Fruit fly (Drosophila melanogaster) whole organism, embryonic: Measurements from ENCODE around the gene CG14787.

Experiments used
- CG10147 ChIP-seq: fragments of 200-800 bp; sonication (Bioruptor generic); optimal IDR thresholded peaks from 2 replicates; lab custom pipeline; 2019; ENCODE audit warnings: missing biosample characterization, mild to moderate bottlenecking, missing genetic modification characterization, moderate library complexity
- CG10543 ChIP-seq: fragments of 200-800 bp; sonication (Bioruptor generic); optimal IDR thresholded peaks from 3 replicates; lab custom pipeline; 2017; ENCODE audit warnings: missing biosample characterization, mild to moderate bottlenecking, missing genetic modification characterization, moderate library complexity
- CG11456 ChIP-seq: fragments of 200-800 bp; sonication (Bioruptor generic); IDR thresholded peaks from 3 replicates; pipeline ENCODE4 v1.3.6; 2022; ENCODE audit warnings: missing biosample characterization, missing genetic modification characterization
- CG12942 ChIP-seq: fragments of 200-800 bp; sonication (Bioruptor generic); optimal IDR thresholded peaks from 3 replicates; lab custom pipeline; 2016; ENCODE audit warnings: missing biosample characterization, missing genetic modification characterization
- CG14014 ChIP-seq: fragments of 200-800 bp; sonication (Bioruptor generic); IDR thresholded peaks from 2 replicates; pipeline ENCODE4 v1.3.6; 2022; ENCODE audit warnings: missing biosample characterization, missing genetic modification characterization
- CG14710 ChIP-seq: fragments of 200-800 bp; sonication (Bioruptor generic); optimal IDR thresholded peaks from 3 replicates; lab custom pipeline; 2019; ENCODE audit warnings: missing biosample characterization, mild to moderate bottlenecking, missing genetic modification characterization, moderate library complexity
- CG1529 ChIP-seq: fragments of 200-800 bp; sonication (Bioruptor generic); optimal IDR thresholded peaks from 3 replicates; lab custom pipeline; 2018; ENCODE audit warnings: missing biosample characterization, missing genetic modification characterization
- CG1603 ChIP-seq: fragments of 200-800 bp; sonication (Bioruptor generic); optimal IDR thresholded peaks from 2 replicates; lab custom pipeline; 2019; ENCODE audit warnings: missing biosample characterization, mild to moderate bottlenecking, missing genetic modification characterization, moderate library complexity
- CG16813 ChIP-seq: fragments of 200-800 bp; sonication (Bioruptor generic); IDR thresholded peaks from 3 replicates; pipeline ENCODE4 v1.3.6; 2022; ENCODE audit warnings: missing biosample characterization, missing genetic modification characterization; ENCODE audit not compliant: partially characterized antibody
- CG17186 ChIP-seq: fragments of 200-800 bp; sonication (Bioruptor generic); optimal IDR thresholded peaks from 3 replicates; lab custom pipeline; 2017; ENCODE audit warnings: missing biosample characterization, missing genetic modification reagents, missing genetic modification characterization
- CG1792 ChIP-seq: fragments of 200-800 bp; sonication (Bioruptor generic); optimal IDR thresholded peaks from 2 replicates; lab custom pipeline; 2016; ENCODE audit warnings: missing biosample characterization, missing genetic modification characterization
- CG42726 ChIP-seq: fragments of 200-800 bp; sonication (Bioruptor generic); IDR thresholded peaks from 2 replicates; pipeline ENCODE4 v1.3.6; 2022; ENCODE audit warnings: missing biosample characterization, missing genetic modification characterization; ENCODE audit not compliant: partially characterized antibody
- CG6175 ChIP-seq: fragments of 200-800 bp; sonication (Bioruptor generic); IDR thresholded peaks from 3 replicates; pipeline ENCODE4 v1.3.6; 2022; ENCODE audit warnings: missing biosample characterization, missing genetic modification characterization
- CG6272 ChIP-seq: fragments of 200-800 bp; sonication (Bioruptor generic); IDR thresholded peaks from 2 replicates; pipeline ENCODE4 v1.3.6; 2022; ENCODE audit warnings: missing biosample characterization, missing genetic modification characterization
- CG6813 ChIP-seq: fragments of 200-800 bp; sonication (Bioruptor generic); optimal IDR thresholded peaks from 2 replicates; lab custom pipeline; 2017; ENCODE audit warnings: missing biosample characterization, missing genetic modification characterization, mild to moderate bottlenecking, moderate library complexity, missing genetic modification reagents
- CG8290 ChIP-seq, 3 experiments: fragments of 200-800 bp; sonication (Bioruptor generic); optimal IDR thresholded peaks; 2 replicates each; lab custom pipeline; 2016 to 2019; ENCODE audit warnings: missing biosample characterization in 3 of 3, missing genetic modification characterization in 3 of 3, mild to moderate bottlenecking in 2 of 3, moderate library complexity in 1 of 3
- CG9609 ChIP-seq: fragments of 200-800 bp; sonication (Bioruptor generic); optimal IDR thresholded peaks from 3 replicates; lab custom pipeline; 2016; ENCODE audit warnings: missing biosample characterization, missing genetic modification characterization
- CTCF ChIP-seq: fragments of 200-800 bp; sonication (Bioruptor generic); optimal IDR thresholded peaks from 2 replicates; lab custom pipeline; 2017; ENCODE audit warnings: missing biosample characterization, mild to moderate bottlenecking, missing genetic modification characterization, moderate library complexity
- D19B ChIP-seq: fragments of 200-800 bp; sonication (Bioruptor generic); optimal IDR thresholded peaks from 2 replicates; lab custom pipeline; 2017; ENCODE audit warnings: missing biosample characterization, mild to moderate bottlenecking, missing genetic modification characterization
- Eip74EF ChIP-seq, 2 experiments: fragments of 200-800 bp in 1 of 2; fragments of >200 bp in 1 of 2; sonication (Bioruptor generic) in 1 of 2; optimal IDR thresholded peaks; 2 replicates each; lab custom pipeline; 2017 to 2019; ENCODE audit warnings: missing biosample characterization in 2 of 2, missing genetic modification characterization in 2 of 2, mild to moderate bottlenecking in 1 of 2, moderate library complexity in 1 of 2
- Gug ChIP-seq: fragments of 200-800 bp; sonication (Bioruptor generic); IDR thresholded peaks from 4 replicates; pipeline ENCODE4 v1.3.6; 2022; ENCODE audit warnings: missing biosample characterization, missing genetic modification characterization
- HHEX ChIP-seq: fragments of 200-800 bp; sonication (Bioruptor generic); optimal IDR thresholded peaks from 3 replicates; lab custom pipeline; 2017; ENCODE audit warnings: missing biosample characterization, mild to moderate bottlenecking, missing genetic modification characterization, missing genetic modification reagents
- HLH54F ChIP-seq: fragments of 200-800 bp; sonication (Bioruptor generic); optimal IDR thresholded peaks from 3 replicates; lab custom pipeline; 2016; ENCODE audit warnings: missing biosample characterization, missing genetic modification characterization
- Hr78 ChIP-seq, 2 experiments: fragments of 200-800 bp in 1 of 2; fragments of >200 bp in 1 of 2; sonication (Bioruptor generic) in 1 of 2; optimal IDR thresholded peaks; 2 replicates each; lab custom pipeline; 2017 to 2019; ENCODE audit warnings: missing biosample characterization in 2 of 2, missing genetic modification characterization in 2 of 2, mild to moderate bottlenecking in 1 of 2, moderate library complexity in 1 of 2
- Lim3 ChIP-seq: fragments of 200-800 bp; sonication (Bioruptor generic); IDR thresholded peaks from 2 replicates; pipeline ENCODE4 v1.3.6; 2022; ENCODE audit warnings: missing biosample characterization, missing genetic modification characterization
- Nf-YA ChIP-seq: fragments of 200-800 bp; sonication (Bioruptor generic); IDR thresholded peaks from 2 replicates; pipeline ENCODE4 v1.3.6; 2022; ENCODE audit warnings: missing biosample characterization, missing genetic modification characterization
- Oli ChIP-seq: fragments of 200-800 bp; sonication (Bioruptor generic); optimal IDR thresholded peaks from 2 replicates; lab custom pipeline; 2018; ENCODE audit warnings: missing biosample characterization, mild to moderate bottlenecking, missing genetic modification characterization, moderate library complexity
- Poxn ChIP-seq: fragments of 200-800 bp; sonication (Bioruptor generic); IDR thresholded peaks from 2 replicates; pipeline ENCODE4 v1.3.6; 2022; ENCODE audit warnings: missing biosample characterization, missing genetic modification characterization
- Stat92E ChIP-seq, 3 experiments: fragments of >200 bp in 2 of 3; fragments of 200-800 bp in 1 of 3; sonication (Bioruptor generic) in 1 of 3; optimal IDR thresholded peaks; 2 replicates each; lab custom pipeline; 2017 to 2019; ENCODE audit warnings: missing biosample characterization in 3 of 3, missing genetic modification characterization in 3 of 3, mild to moderate bottlenecking in 1 of 3, moderate library complexity in 1 of 3
- caup ChIP-seq: fragments of 200-800 bp; sonication (Bioruptor generic); optimal IDR thresholded peaks from 3 replicates; lab custom pipeline; 2017; ENCODE audit warnings: missing biosample characterization, mild to moderate bottlenecking, missing genetic modification characterization, moderate library complexity; ENCODE audit not compliant: severe bottlenecking
- cwo ChIP-seq: fragments of 200-800 bp; sonication (Bioruptor generic); optimal IDR thresholded peaks from 3 replicates; lab custom pipeline; 2017; ENCODE audit warnings: missing biosample characterization, missing genetic modification characterization, mild to moderate bottlenecking, moderate library complexity, missing genetic modification reagents
- danr ChIP-seq: fragments of 200-800 bp; sonication (Bioruptor generic); IDR thresholded peaks from 2 replicates; pipeline ENCODE4 v1.3.6; 2022; ENCODE audit warnings: missing biosample characterization, missing genetic modification characterization
- dmrt11E ChIP-seq: fragments of 200-800 bp; sonication (Bioruptor generic); optimal IDR thresholded peaks from 3 replicates; lab custom pipeline; 2018; ENCODE audit warnings: missing biosample characterization, mild to moderate bottlenecking, missing genetic modification characterization, moderate library complexity
- en ChIP-seq: fragments of 200-800 bp; sonication (Bioruptor generic); optimal IDR thresholded peaks from 2 replicates; lab custom pipeline; 2016; ENCODE audit warnings: missing biosample characterization, missing genetic modification characterization
- esg ChIP-seq: fragments of 200-800 bp; sonication (Bioruptor generic); conservative IDR thresholded peaks from 2 replicates; pipeline ENCODE4 v1.3.6; 2022; ENCODE audit warnings: missing biosample characterization, missing genetic modification characterization
- gce ChIP-seq: fragments of 200-800 bp; sonication (Bioruptor generic); IDR thresholded peaks from 3 replicates; pipeline ENCODE4 v1.3.6; 2022; ENCODE audit warnings: missing biosample characterization, missing genetic modification characterization
- hbn ChIP-seq: fragments of 200-800 bp; sonication (Bioruptor generic); IDR thresholded peaks from 2 replicates; pipeline ENCODE4 v1.3.6; 2022; ENCODE audit warnings: missing biosample characterization, missing genetic modification characterization; ENCODE audit not compliant: partially characterized antibody
- org-1 ChIP-seq: fragments of 200-800 bp; sonication (Bioruptor generic); optimal IDR thresholded peaks from 2 replicates; lab custom pipeline; 2017; ENCODE audit warnings: missing biosample characterization, missing genetic modification characterization
- pan ChIP-seq, 4 experiments: fragments of >200 bp in 3 of 4; fragments of 200-800 bp in 1 of 4; sonication (Bioruptor generic) in 1 of 4; optimal IDR thresholded peaks in 3 of 4; IDR thresholded peaks in 1 of 4; 2 replicates each; pipeline versions ENCODE4 v1.3.6 to Lab custom; 2017 to 2022; ENCODE audit warnings: missing biosample characterization in 2 of 4, missing genetic modification characterization in 2 of 4, mixed read lengths in 1 of 4
- pfk ChIP-seq: fragments of 200-800 bp; sonication (Bioruptor generic); optimal IDR thresholded peaks from 2 replicates; lab custom pipeline; 2018; ENCODE audit warnings: missing biosample characterization, mild to moderate bottlenecking, missing genetic modification characterization, moderate library complexity
- prd ChIP-seq, 3 experiments: fragments of >200 bp in 2 of 3; fragments of 200-800 bp in 1 of 3; sonication (Bioruptor generic) in 1 of 3; optimal IDR thresholded peaks in 2 of 3; IDR thresholded peaks in 1 of 3; 2 replicates in 2 of 3; 3 replicates in 1 of 3; pipeline versions ENCODE4 v1.3.6 to Lab custom; 2017 to 2022; ENCODE audit warnings: missing biosample characterization in 1 of 3, missing genetic modification characterization in 1 of 3
- rib ChIP-seq: fragments of 200-800 bp; sonication (Bioruptor generic); IDR thresholded peaks from 2 replicates; pipeline ENCODE4 v1.3.6; 2022; ENCODE audit warnings: missing biosample characterization, missing genetic modification characterization
- scrt ChIP-seq: fragments of 200-800 bp; sonication (Bioruptor generic); optimal IDR thresholded peaks from 2 replicates; lab custom pipeline; 2018; ENCODE audit warnings: missing biosample characterization, mild to moderate bottlenecking, missing genetic modification characterization, moderate library complexity
- sob ChIP-seq: fragments of 200-800 bp; sonication (Bioruptor generic); IDR thresholded peaks from 2 replicates; pipeline ENCODE4 v1.3.6; 2022; ENCODE audit warnings: missing biosample characterization, missing genetic modification characterization
- wek ChIP-seq: fragments of 200-800 bp; sonication (Bioruptor generic); optimal IDR thresholded peaks from 3 replicates; lab custom pipeline; 2018; ENCODE audit warnings: missing biosample characterization, mild to moderate bottlenecking, missing genetic modification characterization, moderate library complexity
- z ChIP-seq: fragments of 200-800 bp; sonication (Bioruptor generic); IDR thresholded peaks from 3 replicates; pipeline ENCODE4 v1.3.6; 2022; ENCODE audit warnings: missing biosample characterization, missing genetic modification characterization

The CG14787 gene

DNA sequence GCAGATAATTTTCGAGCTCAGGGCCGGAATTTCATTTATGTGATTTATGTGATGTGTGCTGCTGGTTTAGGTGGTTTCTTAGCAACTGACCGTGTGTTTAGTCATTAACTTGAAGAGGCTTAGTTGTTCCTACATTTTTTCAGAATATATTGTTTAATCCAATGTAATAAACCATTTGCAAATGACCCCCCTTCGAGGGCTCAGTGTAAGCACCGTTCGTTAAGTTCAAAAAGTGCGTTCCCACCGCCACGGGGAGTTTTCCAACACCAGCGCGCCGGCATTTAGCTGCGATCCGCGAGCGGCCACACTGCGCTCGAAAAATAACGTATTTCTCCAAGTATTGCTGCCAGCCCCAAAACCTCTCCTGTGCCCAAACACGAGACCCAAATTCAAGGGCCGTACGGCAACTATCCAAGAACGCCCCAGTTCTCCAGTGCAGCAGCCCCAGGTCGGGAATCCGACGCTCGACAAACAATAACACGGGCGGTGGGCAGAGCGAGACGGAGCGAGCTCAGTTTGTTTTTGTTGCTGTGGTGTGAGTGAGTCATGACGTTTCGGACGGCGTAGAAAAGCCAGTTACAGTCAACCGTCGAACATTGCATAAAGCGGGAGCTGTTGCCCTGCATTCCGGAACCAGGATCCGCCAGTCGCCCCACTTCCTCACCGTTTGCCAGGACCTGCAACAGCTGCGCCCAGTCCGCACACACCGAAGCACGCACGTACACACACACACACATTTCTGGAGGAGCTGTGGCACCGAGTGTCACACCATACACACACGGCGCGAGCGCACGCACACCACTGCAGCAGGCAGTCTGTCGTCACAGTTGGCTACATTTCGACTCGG lies 17.0 kb upstream of the CG14787 start, which contains the start of gene rush (continued):
- TF ChIP-seq Oli (tag; lab: Kevin White, UChicago) (no peak), CG9609 (GFP tag; lab: Kevin White, UChicago) (no peak), CG10543 (GFP tag; lab: Kevin White, UChicago) (peak; percentile 26), esg (GFP tag; lab: Robert Waterston, UW) (no peak), rib (no peak), gce (GFP tag; lab: Robert Waterston, UW) (no peak), prd (optimal IDR thresholded peaks at IDR 0.05; lab: Kevin White, UChicago) (no peak), prd (GFP tag; IDR thresholded peaks at IDR 0.05; lab: Robert Waterston, UW) (peak; percentile 49), Lim3 (GFP tag; lab: Robert Waterston, UW) (no peak), CG1529 (GFP tag; lab: Kevin White, UChicago) (no peak), pan (optimal IDR thresholded peaks at IDR 0.05; lab: Kevin White, UChicago) (no peak), pan (GFP tag; optimal IDR thresholded peaks at IDR 0.05 in 1 of 2, IDR thresholded peaks at IDR 0.05 in 1 of 2) (no peak), Poxn (GFP tag; lab: Robert Waterston, UW) (no peak), en (no peak), pfk (GFP tag; lab: Kevin White, UChicago) (no peak), CG1603 (tag; lab: Kevin White, UChicago) (peak; percentile 57), Hr78 (GFP tag; optimal IDR thresholded peaks at IDR 0.05; lab: Kevin White, UChicago) (no peak), CG6175 (GFP tag; lab: Robert Waterston, UW) (0 out of 3 replicates have a peak, but pooled peaks have one; percentile 10), org-1 (GFP tag; lab: Kevin White, UChicago) (no peak), caup (GFP tag; lab: Kevin White, UChicago) (peak; percentile 3), Gug (GFP tag; lab: Robert Waterston, UW) (peak; percentile 55; the same call in 3 of the 4 replicates), z (GFP tag; lab: Robert Waterston, UW) (no peak), sob (peak; percentile 46; the same call in 1 of the 2 replicates), Nf-YA (GFP tag; lab: Robert Waterston, UW) (no peak), CG6813 (GFP tag; lab: Kevin White, UChicago) (no peak), CG10147 (GFP tag; lab: Kevin White, UChicago) (no peak), CTCF (no peak), hbn (GFP tag; lab: Robert Waterston, UW) (no peak), scrt (no peak), CG6272 (no peak), wek (GFP tag; lab: Kevin White, UChicago) (no peak), D19B (no peak), dmrt11E (tag; lab: Kevin White, UChicago) (no peak), cwo (GFP tag; lab: Kevin White, UChicago) (no peak), CG17186 (GFP tag; lab: Kevin White, UChicago) (peak; percentile 81), CG1792 (GFP tag; lab: Kevin White, UChicago) (peak; percentile 13), HLH54F (GFP tag; lab: Kevin White, UChicago) (peak; percentile 24), Stat92E (GFP tag; optimal IDR thresholded peaks at IDR 0.05; lab: Kevin White, UChicago) (no peak), CG11456 (peak; percentile 50; the same call in 1 of the 3 replicates), CG42726 (GFP tag; lab: Robert Waterston, UW) (no peak), CG14014 (GFP tag; lab: Robert Waterston, UW) (peak; percentile 13; the same call in 1 of the 2 replicates), CG14710 (tag; lab: Kevin White, UChicago) (peak; percentile 43), CG16813 (no peak; the same call in 1 of the 3 replicates), CG8290 (GFP tag; optimal IDR thresholded peaks at IDR 0.05; lab: Kevin White, UChicago) (no peak), CG8290 (tag; optimal IDR thresholded peaks at IDR 0.05; lab: Kevin White, UChicago) (peak in 1 of 2 experiments; percentile 72), HHEX (GFP tag; lab: Kevin White, UChicago) (peak; percentile 22), Eip74EF (GFP tag; optimal IDR thresholded peaks at IDR 0.05; lab: Kevin White, UChicago) (no peak), CG12942 (GFP tag; lab: Kevin White, UChicago) (peak; percentile 12), danr (GFP tag; lab: Robert Waterston, UW) (no peak)
